Fruit fly (Drosophila melanogaster): Measurements from ENCODE around the gene Diap1.

Gene Diap1

DNA sequence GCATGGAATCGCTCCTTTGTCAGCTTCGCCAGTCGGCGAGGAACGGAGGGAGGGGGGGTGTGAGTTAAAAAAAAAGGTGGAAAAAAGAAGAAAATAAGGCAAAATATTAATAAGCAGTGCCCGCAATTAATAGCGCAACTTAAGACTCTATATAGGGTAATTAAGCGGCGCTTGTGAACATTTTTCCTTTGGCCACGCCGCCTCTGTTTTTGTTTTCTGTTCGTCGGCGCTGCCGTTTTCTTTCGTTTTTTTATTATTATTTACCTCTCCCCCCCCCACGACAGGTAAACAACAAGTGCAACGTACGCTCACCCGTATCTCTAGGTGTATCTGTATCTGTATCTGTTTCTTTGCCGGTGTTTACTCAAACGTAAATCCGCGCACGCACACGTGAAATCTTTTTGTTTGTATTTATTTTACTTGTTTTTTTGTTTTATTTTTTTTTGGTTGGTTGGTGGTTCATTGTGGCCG, 23.6 kb downstream of the Diap1 start (continued):
- TF ChIP-seq Ravus (GFP tag; IDR thresholded peaks at IDR 0.05) (no peak), CG18764 (GFP tag; optimal IDR thresholded peaks at IDR 0.05) (no peak), CG8359 (GFP tag; optimal IDR thresholded peaks at IDR 0.05; ENCODE audit: borderline replicate concordance) (peak; percentile 59), chm (GFP tag; IDR thresholded peaks at IDR 0.05) (no peak), maf-S (GFP tag; optimal IDR thresholded peaks at IDR 0.05) (no peak), Hmx (GFP tag; optimal IDR thresholded peaks at IDR 0.05) (no peak), shn (GFP tag; optimal IDR thresholded peaks at IDR 0.05) (no peak), otp (GFP tag; IDR thresholded peaks at IDR 0.05) (0 out of 3 replicates have a peak, but pooled peaks have one; percentile 11), so (GFP tag; IDR thresholded peaks at IDR 0.05) (peak; percentile 70; the same call in 2 of the 3 replicates), dan (GFP tag; IDR thresholded peaks at IDR 0.05) (no peak), da (GFP tag; optimal IDR thresholded peaks at IDR 0.05) (no peak), CG3281 (GFP tag; optimal IDR thresholded peaks at IDR 0.05) (peak; percentile 13), CG8765 (GFP tag; IDR thresholded peaks at IDR 0.05) (no peak; the same call in 1 of the 2 replicates), tgo (GFP tag; IDR thresholded peaks at IDR 0.05) (peak; percentile 13; the same call in 1 of the 3 replicates), crol (GFP tag; IDR thresholded peaks at IDR 0.05) (peak; percentile 74), Kr (GFP tag; optimal IDR thresholded peaks at IDR 0.05) (peak; percentile 70), CG13123 (GFP tag; optimal IDR thresholded peaks at IDR 0.05) (no peak), bsh (GFP tag; optimal IDR thresholded peaks at IDR 0.05) (peak in 1 of 2 experiments; percentile 35), CG4730 (GFP tag; IDR thresholded peaks at IDR 0.05) (peak; percentile 19; the same call in 1 of the 2 replicates), CG7372 (GFP tag; IDR thresholded peaks at IDR 0.05) (no peak), ssp (GFP tag; IDR thresholded peaks at IDR 0.05) (no peak), CG3847 (GFP tag; IDR thresholded peaks at IDR 0.05) (peak; percentile 49), Lpt (GFP tag; optimal IDR thresholded peaks at IDR 0.05) (no peak), CG5953 (GFP tag; IDR thresholded peaks at IDR 0.05) (no peak), Max (GFP tag; optimal IDR thresholded peaks at IDR 0.05) (peak; percentile 3), bab2 (GFP tag; optimal IDR thresholded peaks at IDR 0.05) (peak; percentile 65), CG7928 (GFP tag; optimal IDR thresholded peaks at IDR 0.05) (no peak), CG7963 (GFP tag; IDR thresholded peaks at IDR 0.05; ENCODE audit: partially characterized antibody) (no peak), CG10147 (GFP tag; optimal IDR thresholded peaks at IDR 0.05) (no peak), caup (GFP tag; optimal IDR thresholded peaks at IDR 0.05; ENCODE audit: severe bottlenecking) (peak; percentile 35), CG8388 (GFP tag; optimal IDR thresholded peaks at IDR 0.05) (no peak), CG1647 (GFP tag; optimal IDR thresholded peaks at IDR 0.05) (peak; percentile 21), CG10431 (GFP tag; optimal IDR thresholded peaks at IDR 0.05) (peak; percentile 50), chn (GFP tag; optimal IDR thresholded peaks at IDR 0.05) (no peak), CG2678 (tag; optimal IDR thresholded peaks at IDR 0.05) (peak; percentile 53), grn (GFP tag; optimal IDR thresholded peaks at IDR 0.05) (peak; percentile 72), CG14441 (GFP tag; IDR thresholded peaks at IDR 0.05) (no peak; the same call in 1 of the 2 replicates), CG2129 (GFP tag; IDR thresholded peaks at IDR 0.05; ENCODE audit: partially characterized antibody) (no peak), nerfin-2 (GFP tag; IDR thresholded peaks at IDR 0.05; ENCODE audit: partially characterized antibody) (no peak), gem (tag; optimal IDR thresholded peaks at IDR 0.05) (peak; percentile 23), klu (GFP tag; IDR thresholded peaks at IDR 0.05) (no peak), Nf-YC (tag; optimal IDR thresholded peaks at IDR 0.05) (no peak), CG18619 (GFP tag; optimal IDR thresholded peaks at IDR 0.05) (peak; percentile 30), bbx (GFP tag; IDR thresholded peaks at IDR 0.05; ENCODE audit: partially characterized antibody) (no peak), Dfd (GFP tag; optimal IDR thresholded peaks at IDR 0.05) (no peak), cato (GFP tag; optimal IDR thresholded peaks at IDR 0.05; ENCODE audit: borderline replicate concordance) (no peak), CG10366 (GFP tag; IDR thresholded peaks at IDR 0.05) (peak; percentile 30; the same call in 1 of the 2 replicates), bowl (GFP tag; IDR thresholded peaks at IDR 0.05) (no peak), lilli (GFP tag; optimal IDR thresholded peaks at IDR 0.05) (no peak), CG7786 (GFP tag; optimal IDR thresholded peaks at IDR 0.05) (no peak), CG33213 (GFP tag; optimal IDR thresholded peaks at IDR 0.05) (peak; percentile 21)
